Worm (Caenorhabditis elegans) whole organism, L1 larva: Measurements from ENCODE around the gene fipr-7.
A peak's percentile ranks its signal among the peaks of the same experiment; 100 is the strongest.

Experiments used
- C16A3.4 ChIP-seq: fragments of 150-350 bp; optimal IDR thresholded peaks from 2 replicates; lab custom pipeline; 2014; ENCODE audit warnings: missing biosample characterization, missing genetic modification characterization
- F16B12.6 ChIP-seq: fragments of 150-350 bp; optimal IDR thresholded peaks from 2 replicates; lab custom pipeline; 2014; ENCODE audit warnings: missing biosample characterization, missing genetic modification characterization
- aly-2 ChIP-seq: fragments of 150-350 bp; optimal IDR thresholded peaks from 2 replicates; lab custom pipeline; 2014; ENCODE audit warnings: missing biosample characterization, missing genetic modification characterization
- blmp-1 ChIP-seq: fragments of 150-350 bp; optimal IDR thresholded peaks from 2 replicates; lab custom pipeline; 2014; ENCODE audit warnings: missing biosample characterization, missing genetic modification characterization
- ceh-82 ChIP-seq, 3 experiments: fragments of 150-350 bp in 1 of 3; sonication (generic microtip) in 2 of 3; optimal IDR thresholded peaks; 2 replicates each; lab custom pipeline; 2014 to 2017; ENCODE audit warnings: missing biosample characterization in 3 of 3, missing genetic modification characterization in 3 of 3
- ceh-88 ChIP-seq: fragments of 200-800 bp; sonication (Bioruptor generic); IDR thresholded peaks from 2 replicates; pipeline ENCODE4 v1.3.6; 2022; ENCODE audit warnings: missing genetic modification characterization, missing compliant biosample characterization
- dpl-1 ChIP-seq, 3 experiments: fragments of 150-350 bp in 2 of 3; sonication (generic microtip) in 1 of 3; optimal IDR thresholded peaks; 2 replicates each; lab custom pipeline; 2014 to 2017; ENCODE audit warnings: missing biosample characterization in 3 of 3, missing genetic modification characterization in 3 of 3, missing genetic modification reagents in 3 of 3
- dsc-1 ChIP-seq: sonication (generic microtip); optimal IDR thresholded peaks from 2 replicates; lab custom pipeline; 2016; ENCODE audit warnings: mild to moderate bottlenecking, missing genetic modification characterization, missing compliant biosample characterization
- efl-1 ChIP-seq, 4 experiments: fragments of 150-350 bp; optimal IDR thresholded peaks in 3 of 4; peaks in 1 of 4; 1 replicate in 1 of 4; 2 replicates in 3 of 4; lab custom pipeline; 2014; ENCODE audit warnings: missing biosample characterization in 2 of 4, missing genetic modification characterization in 2 of 4, missing genetic modification reagents in 2 of 4
- egl-13 ChIP-seq: sonication (generic microtip); optimal IDR thresholded peaks from 2 replicates; lab custom pipeline; 2016; ENCODE audit warnings: missing genotype, missing genetic modification reagents, missing genetic modification characterization, missing compliant biosample characterization
- fkh-10 ChIP-seq: sonication (generic microtip); optimal IDR thresholded peaks from 2 replicates; lab custom pipeline; 2017; ENCODE audit warnings: missing biosample characterization, missing genetic modification reagents, missing genetic modification characterization
- fkh-8 ChIP-seq: sonication (generic microtip); optimal IDR thresholded peaks from 2 replicates; lab custom pipeline; 2016; ENCODE audit warnings: mild to moderate bottlenecking, missing genetic modification characterization, missing compliant biosample characterization
- grh-1 ChIP-seq: fragments of 200-800 bp; sonication (Bioruptor generic); IDR thresholded peaks from 2 replicates; pipeline ENCODE4 v1.3.6; 2022; ENCODE audit warnings: missing genetic modification reagents, missing genetic modification characterization, missing compliant biosample characterization
- hlh-4 ChIP-seq: sonication (generic microtip); optimal IDR thresholded peaks from 2 replicates; lab custom pipeline; 2016; ENCODE audit warnings: mild to moderate bottlenecking, missing genetic modification characterization, missing compliant biosample characterization
- isw-1 ChIP-seq: fragments of 200-800 bp; sonication (Bioruptor generic); IDR thresholded peaks from 2 replicates; pipeline ENCODE4 v1.3.6; 2022; ENCODE audit warnings: missing genetic modification characterization, missing compliant biosample characterization
- jun-1 ChIP-seq: fragments of 150-350 bp; optimal IDR thresholded peaks from 2 replicates; lab custom pipeline; 2014; ENCODE audit warnings: missing biosample characterization, missing genetic modification reagents, missing genetic modification characterization
- lin-13 ChIP-seq: fragments of 150-350 bp; optimal IDR thresholded peaks from 2 replicates; lab custom pipeline; 2014; ENCODE audit warnings: missing biosample characterization, missing genetic modification reagents, missing genetic modification characterization
- lin-14 ChIP-seq: fragments of 200-800 bp; sonication (Bioruptor generic); optimal IDR thresholded peaks from 2 replicates; lab custom pipeline; 2018; ENCODE audit warnings: mild to moderate bottlenecking, missing genetic modification characterization, moderate library complexity, missing compliant biosample characterization
- lin-15B ChIP-seq: fragments of 150-350 bp; sonication (generic microtip); optimal IDR thresholded peaks from 3 replicates; lab custom pipeline; 2014; ENCODE audit warnings: missing biosample characterization, missing genetic modification characterization
- lin-35 ChIP-seq, 2 experiments: fragments of 150-350 bp; optimal IDR thresholded peaks; 2 replicates each; lab custom pipeline; 2014; ENCODE audit warnings: missing biosample characterization in 2 of 2, missing genetic modification characterization in 2 of 2, missing genetic modification reagents in 2 of 2
- lin-39 ChIP-seq: fragments of 150-350 bp; optimal IDR thresholded peaks from 2 replicates; lab custom pipeline; 2014; ENCODE audit warnings: missing biosample characterization, missing genetic modification reagents, missing genetic modification characterization
- lsy-2 ChIP-seq, 2 experiments: fragments of 150-350 bp; optimal IDR thresholded peaks; 2 replicates each; lab custom pipeline; 2014; ENCODE audit warnings: missing biosample characterization in 2 of 2, missing genetic modification characterization in 2 of 2
- mep-1 ChIP-seq: fragments of 150-350 bp; optimal IDR thresholded peaks from 2 replicates; lab custom pipeline; 2014; ENCODE audit warnings: missing biosample characterization, missing genetic modification characterization
- nhr-28 ChIP-seq: fragments of 150-350 bp; optimal IDR thresholded peaks from 2 replicates; lab custom pipeline; 2014; ENCODE audit warnings: missing biosample characterization, missing genetic modification characterization
- nhr-71 ChIP-seq: sonication (generic microtip); optimal IDR thresholded peaks from 2 replicates; lab custom pipeline; 2016; ENCODE audit warnings: mild to moderate bottlenecking, missing genetic modification characterization, moderate library complexity, missing compliant biosample characterization
- nhr-76 ChIP-seq: sonication (generic microtip); optimal IDR thresholded peaks from 2 replicates; lab custom pipeline; 2017; ENCODE audit warnings: missing biosample characterization, missing genetic modification characterization
- nhr-85 ChIP-seq: sonication (generic microtip); peaks from one replicate; lab custom pipeline; 2016; ENCODE audit warnings: missing genetic modification characterization, inconsistent platforms, missing compliant biosample characterization
- nhr-90 ChIP-seq: sonication (generic microtip); optimal IDR thresholded peaks from 2 replicates; lab custom pipeline; 2016; ENCODE audit warnings: mild to moderate bottlenecking, missing genetic modification characterization, missing compliant biosample characterization; ENCODE audit not compliant: poor library complexity
- rnt-1 ChIP-seq: sonication (generic microtip); optimal IDR thresholded peaks from 2 replicates; lab custom pipeline; 2016; ENCODE audit warnings: mild to moderate bottlenecking, missing genetic modification characterization, moderate library complexity, missing compliant biosample characterization
- skn-1 ChIP-seq: fragments of 150-350 bp; optimal IDR thresholded peaks from 2 replicates; lab custom pipeline; 2014; ENCODE audit warnings: missing biosample characterization, missing genetic modification characterization
- snu-23 ChIP-seq: sonication (generic microtip); optimal IDR thresholded peaks from 2 replicates; lab custom pipeline; 2016; ENCODE audit warnings: missing genetic modification characterization, missing compliant biosample characterization
- sptf-1 ChIP-seq: fragments of 150-350 bp; optimal IDR thresholded peaks from 2 replicates; lab custom pipeline; 2014; ENCODE audit warnings: missing biosample characterization, missing genetic modification characterization
- sup-37 ChIP-seq: fragments of 200-800 bp; sonication (Bioruptor generic); optimal IDR thresholded peaks from 2 replicates; lab custom pipeline; 2018; ENCODE audit warnings: mild to moderate bottlenecking, missing genetic modification characterization, missing compliant biosample characterization
- swsn-7 ChIP-seq: sonication (generic microtip); optimal IDR thresholded peaks from 2 replicates; lab custom pipeline; 2016; ENCODE audit warnings: missing genetic modification characterization, missing compliant biosample characterization
- tlp-1 ChIP-seq: fragments of 150-350 bp; optimal IDR thresholded peaks from 2 replicates; lab custom pipeline; 2014; ENCODE audit warnings: missing biosample characterization, missing genetic modification characterization
- unc-30 ChIP-seq: sonication (generic microtip); optimal IDR thresholded peaks from 2 replicates; lab custom pipeline; 2017; ENCODE audit warnings: missing biosample characterization, missing genetic modification characterization
- unc-62 ChIP-seq: fragments of 150-350 bp; optimal IDR thresholded peaks from 2 replicates; lab custom pipeline; 2014; ENCODE audit warnings: missing biosample characterization, missing genetic modification reagents, missing genetic modification characterization
- unc-98 ChIP-seq: fragments of 200-800 bp; sonication (Bioruptor generic); IDR thresholded peaks from 2 replicates; pipeline ENCODE4 v1.3.6; 2022; ENCODE audit warnings: missing genetic modification characterization, missing compliant biosample characterization
- xbp-1 ChIP-seq: sonication (generic microtip); optimal IDR thresholded peaks from 2 replicates; lab custom pipeline; 2016; ENCODE audit warnings: missing genetic modification characterization, missing compliant biosample characterization
- ztf-11 ChIP-seq, 2 experiments: sonication (generic microtip); optimal IDR thresholded peaks; 2 replicates each; lab custom pipeline; 2016 to 2017; ENCODE audit warnings: missing genetic modification characterization in 2 of 2, missing biosample characterization in 1 of 2, missing compliant biosample characterization in 1 of 2
- ztf-4 ChIP-seq: fragments of 150-350 bp; optimal IDR thresholded peaks from 2 replicates; lab custom pipeline; 2014; ENCODE audit warnings: missing biosample characterization, missing genetic modification characterization

fipr-7 gene

ce11 chrV:10230932-10231331 is 1.3 kb downstream of the fipr-7 start, which contains the start of gene fipr-6:
Gene fipr-6 (plus strand): TSS chrV:10231232.
- TF ChIP-seq fkh-10 (no peak), sptf-1 (tag; lab: Kevin White, UChicago) (no peak), lin-39 (tag; lab: Kevin White, UChicago) (no peak), unc-62 (no peak), grh-1 (no peak), hlh-4 (tag; lab: Kevin White, UChicago) (no peak)

- TF ChIP-seq jun-1 (tag; lab: Kevin White, UChicago) (no peak), unc-98 (GFP tag; lab: Robert Waterston, UW) (no peak), ceh-88 (GFP tag; lab: Robert Waterston, UW) (no peak), nhr-71 (peak; percentile 12), fkh-8 (tag; lab: Kevin White, UChicago) (peak; percentile 41)
Observed at ce11 chrV:10233330-10233729, 3.7 kb downstream of the fipr-7 start, which contains the start of gene str-182. Gene str-182 (minus strand): TSS chrV:10233430.

ce11 chrV:10237171-10237570 is 7.5 kb downstream of the fipr-7 start:
- TF ChIP-seq lin-14 (GFP tag; lab: Kevin White, UChicago) = no peak
- no peak for TF ChIP-seq rnt-1 (tag; lab: Kevin White, UChicago)
- no peak for TF ChIP-seq nhr-28 (tag; lab: Kevin White, UChicago)
- no peak for TF ChIP-seq jun-1 (tag; lab: Kevin White, UChicago)
- no peak for TF ChIP-seq fkh-8 (tag; lab: Kevin White, UChicago)
- TF ChIP-seq lin-39 (tag; lab: Kevin White, UChicago) = no peak
- no peak for TF ChIP-seq swsn-7 (tag; lab: Kevin White, UChicago)
- TF ChIP-seq tlp-1 (tag; lab: Kevin White, UChicago) = no peak
- no peak for TF ChIP-seq ztf-11 (tag; optimal IDR thresholded peaks at IDR 0.05; lab: Kevin White, UChicago)
- TF ChIP-seq egl-13 (tag; lab: Kevin White, UChicago) = no peak
- no peak for TF ChIP-seq unc-30 (tag; lab: Kevin White, UChicago)
- TF ChIP-seq dpl-1 (GFP tag; optimal IDR thresholded peaks at IDR 0.05; lab: Kevin White, UChicago) = no peak

- TF ChIP-seq ztf-4 (tag; lab: Kevin White, UChicago) (no peak), efl-1 (optimal IDR thresholded peaks at IDR 0.05; lab: Kevin White, UChicago) (no peak), efl-1 (GFP tag; optimal IDR thresholded peaks at IDR 0.05 in 1 of 2; lab: Kevin White, UChicago) (peak in 1 of 2 experiments; percentile 11), nhr-85 (tag; lab: Kevin White, UChicago) (peak; percentile 53), fkh-8 (tag; lab: Kevin White, UChicago) (no peak), nhr-90 (tag; lab: Kevin White, UChicago) (no peak), nhr-76 (tag; lab: Kevin White, UChicago) (no peak), aly-2 (no peak), sup-37 (GFP tag; lab: Kevin White, UChicago) (no peak), F16B12.6 (tag; lab: Kevin White, UChicago) (no peak)
Observed at ce11 chrV:10237959-10238444, 8.4 kb downstream of the fipr-7 start.

ce11 chrV:10238665-10239064 is 9.0 kb downstream of the fipr-7 start, which contains the start of gene fubl-1:
Gene fubl-1 (minus strand): TSS chrV:10238866.
- TF ChIP-seq lin-35 (GFP tag; optimal IDR thresholded peaks at IDR 0.05; lab: Kevin White, UChicago) (peak; percentile 50 to 64), fkh-8 (tag; lab: Kevin White, UChicago) (peak; percentile 74), snu-23 (GFP tag; lab: Kevin White, UChicago) (peak; percentile 18), nhr-76 (tag; lab: Kevin White, UChicago) (no peak), dsc-1 (tag; lab: Kevin White, UChicago) (peak; percentile 25), lin-14 (GFP tag; lab: Kevin White, UChicago) (peak; percentile 43), efl-1 (optimal IDR thresholded peaks at IDR 0.05; lab: Kevin White, UChicago) (peak; percentile 37 to 42), efl-1 (GFP tag; optimal IDR thresholded peaks at IDR 0.05 in 1 of 2; lab: Kevin White, UChicago) (peak in 1 of 2 experiments; percentile 27), aly-2 (no peak), skn-1 (tag; lab: Kevin White, UChicago) (peak; percentile 28), mep-1 (tag; lab: Kevin White, UChicago) (no peak), ceh-82 (tag; optimal IDR thresholded peaks at IDR 0.05; lab: Kevin White, UChicago) (peak in 1 of 3 experiments; percentile 61), lsy-2 (tag; optimal IDR thresholded peaks at IDR 0.05; lab: Kevin White, UChicago) (peak; percentile 9 to 58), lin-13 (GFP tag; lab: Kevin White, UChicago) (no peak), xbp-1 (tag; lab: Kevin White, UChicago) (peak; percentile 10), nhr-85 (tag; lab: Kevin White, UChicago) (no peak), isw-1 (GFP tag; lab: Robert Waterston, UW) (no peak), C16A3.4 (tag; lab: Kevin White, UChicago) (peak; percentile 8), lin-15B (tag; lab: Kevin White, UChicago) (peak; percentile 55), dpl-1 (GFP tag; optimal IDR thresholded peaks at IDR 0.05; lab: Kevin White, UChicago) (peak in 2 of 3 experiments; percentile 41 to 62), blmp-1 (tag; lab: Kevin White, UChicago) (peak; percentile 13), grh-1 (no peak), nhr-71 (peak; percentile 24)
- TF ChIP-seq, all 84 proteins: peak for 15
